Fruit fly (Drosophila melanogaster) whole organism, pupa: Measurements from ENCODE around the gene TkR99D.

Source experiments
- CG10348 ChIP-seq: fragments of 200-800 bp; sonication (Bioruptor generic); IDR thresholded peaks from 2 replicates; pipeline ENCODE4 v1.3.6; 2022; ENCODE audit warnings: missing biosample characterization, missing genetic modification characterization
- CG12605 ChIP-seq: fragments of 200-800 bp; sonication (Bioruptor generic); IDR thresholded peaks from 2 replicates; pipeline ENCODE4 v1.3.6; 2022; ENCODE audit warnings: missing biosample characterization, missing genetic modification characterization
- CG13204 ChIP-seq: fragments of 200-800 bp; sonication (Bioruptor generic); optimal IDR thresholded peaks from 2 replicates; lab custom pipeline; 2018; ENCODE audit warnings: missing biosample characterization, mild to moderate bottlenecking, missing genetic modification characterization, moderate library complexity
- CG14655 ChIP-seq: fragments of 200-800 bp; sonication (Bioruptor generic); optimal IDR thresholded peaks from 3 replicates; lab custom pipeline; 2017; ENCODE audit warnings: mild to moderate bottlenecking, missing biosample characterization, missing genetic modification reagents, missing genetic modification characterization
- CG15710 ChIP-seq: fragments of 200-800 bp; sonication (Bioruptor generic); optimal IDR thresholded peaks from 2 replicates; lab custom pipeline; 2018; ENCODE audit warnings: missing biosample characterization, mild to moderate bottlenecking, missing genetic modification characterization, moderate library complexity
- CG17806 ChIP-seq: fragments of 200-800 bp; sonication (Bioruptor generic); optimal IDR thresholded peaks from 2 replicates; lab custom pipeline; 2018; ENCODE audit warnings: missing biosample characterization, mild to moderate bottlenecking, missing genetic modification characterization, moderate library complexity
- CG32121 ChIP-seq: fragments of 200-800 bp; sonication (Bioruptor generic); IDR thresholded peaks from 2 replicates; pipeline ENCODE4 v1.3.6; 2022; ENCODE audit warnings: missing biosample characterization, missing genetic modification characterization
- CG34367 ChIP-seq: fragments of 200-800 bp; sonication (Bioruptor generic); optimal IDR thresholded peaks from 2 replicates; lab custom pipeline; 2018; ENCODE audit warnings: missing biosample characterization, mild to moderate bottlenecking, missing genetic modification characterization
- CG4496 ChIP-seq: fragments of 200-800 bp; sonication (Bioruptor generic); IDR thresholded peaks from 3 replicates; pipeline ENCODE4 v1.3.6; 2022; ENCODE audit warnings: missing biosample characterization, missing genetic modification characterization
- CG8159 ChIP-seq: fragments of 200-800 bp; sonication (Bioruptor generic); optimal IDR thresholded peaks from 3 replicates; lab custom pipeline; 2018; ENCODE audit warnings: missing biosample characterization, mild to moderate bottlenecking, missing genetic modification characterization, moderate library complexity
- CG8301 ChIP-seq: fragments of 200-800 bp; sonication (Bioruptor generic); optimal IDR thresholded peaks from 2 replicates; lab custom pipeline; 2018; ENCODE audit warnings: missing biosample characterization, mild to moderate bottlenecking, missing genetic modification characterization
- CG9948 ChIP-seq: fragments of 200-800 bp; sonication (Bioruptor generic); optimal IDR thresholded peaks from 2 replicates; lab custom pipeline; 2018; ENCODE audit warnings: missing biosample characterization, mild to moderate bottlenecking, missing genetic modification characterization, moderate library complexity
- D1 ChIP-seq: fragments of 200-800 bp; sonication (Bioruptor generic); optimal IDR thresholded peaks from 2 replicates; lab custom pipeline; 2018; ENCODE audit warnings: missing biosample characterization, mild to moderate bottlenecking, missing genetic modification characterization, moderate library complexity
- EcR ChIP-seq: fragments of 200-800 bp; sonication (Bioruptor generic); optimal IDR thresholded peaks from 3 replicates; lab custom pipeline; 2019; ENCODE audit warnings: missing biosample characterization, missing genetic modification characterization, mild to moderate bottlenecking, moderate library complexity, missing genetic modification reagents
- Ets98B ChIP-seq: fragments of 200-800 bp; sonication (Bioruptor generic); IDR thresholded peaks from 2 replicates; pipeline ENCODE4 v1.3.6; 2022; ENCODE audit warnings: missing biosample characterization, missing genetic modification characterization
- Pif1A ChIP-seq: fragments of 200-800 bp; sonication (Bioruptor generic); optimal IDR thresholded peaks from 3 replicates; lab custom pipeline; 2016; ENCODE audit warnings: missing biosample characterization, missing genetic modification characterization
- Pif1B ChIP-seq: fragments of 200-800 bp; sonication (Bioruptor generic); optimal IDR thresholded peaks from 3 replicates; lab custom pipeline; 2016; ENCODE audit warnings: missing biosample characterization, missing genetic modification characterization
- Snoo ChIP-seq: fragments of 200-800 bp; sonication (Bioruptor generic); optimal IDR thresholded peaks from 3 replicates; lab custom pipeline; 2017; ENCODE audit warnings: missing biosample characterization, mild to moderate bottlenecking, missing genetic modification characterization, inconsistent platforms
- fd96Ca ChIP-seq: fragments of 200-800 bp; sonication (Bioruptor generic); IDR thresholded peaks from 3 replicates; pipeline ENCODE4 v1.3.6; 2022; ENCODE audit warnings: missing biosample characterization, missing genetic modification characterization
- gl ChIP-seq: fragments of 200-800 bp; sonication (Bioruptor generic); optimal IDR thresholded peaks from 2 replicates; lab custom pipeline; 2018; ENCODE audit warnings: missing biosample characterization, mild to moderate bottlenecking, missing genetic modification characterization
- rn ChIP-seq: fragments of 200-800 bp; sonication (Bioruptor generic); IDR thresholded peaks from 2 replicates; pipeline ENCODE4 v1.3.6; 2022; ENCODE audit warnings: missing biosample characterization, missing genetic modification characterization

TkR99D gene

dm6 chr3R:29907601-29908175, 61.6 kb downstream of the TkR99D start, which contains the start of gene CG31036:
Gene CG31036, plus strand, starts transcription at chr3R:29908107.
- TF ChIP-seq CG8159 (tag; lab: Kevin White, UChicago): no peak
- TF ChIP-seq CG9948 (tag; lab: Kevin White, UChicago): no peak
- no peak for TF ChIP-seq gl (tag; lab: Kevin White, UChicago)
- TF ChIP-seq EcR (GFP tag; lab: Kevin White, UChicago): no peak
- no peak for TF ChIP-seq CG17806 (tag; lab: Kevin White, UChicago)
- TF ChIP-seq CG34367 (tag; lab: Kevin White, UChicago): no peak
- no peak for TF ChIP-seq Snoo
- TF ChIP-seq Pif1B (GFP tag; lab: Kevin White, UChicago): no peak
- TF ChIP-seq fd96Ca (GFP tag; lab: Robert Waterston, UW): no peak
- TF ChIP-seq CG13204 (GFP tag; lab: Kevin White, UChicago): no peak
- TF ChIP-seq CG12605 (GFP tag; lab: Robert Waterston, UW): no peak
- no peak for TF ChIP-seq rn (GFP tag; lab: Robert Waterston, UW)
- TF ChIP-seq CG10348 (GFP tag; lab: Robert Waterston, UW): no peak
- TF ChIP-seq CG32121 (GFP tag; lab: Robert Waterston, UW): no peak
- TF ChIP-seq D1 (tag; lab: Kevin White, UChicago): no peak
- no peak; the same call in 2 of the 3 replicates for TF ChIP-seq CG4496 (GFP tag; lab: Robert Waterston, UW)
- TF ChIP-seq, all 21 proteins: peak for 0

- TF ChIP-seq Snoo (no peak), CG34367 (tag; lab: Kevin White, UChicago) (no peak), CG14655 (GFP tag; lab: Kevin White, UChicago) (no peak), CG8159 (tag; lab: Kevin White, UChicago) (no peak), CG10348 (GFP tag; lab: Robert Waterston, UW) (no peak), Pif1A (GFP tag; lab: Kevin White, UChicago) (no peak), CG13204 (GFP tag; lab: Kevin White, UChicago) (no peak), rn (GFP tag; lab: Robert Waterston, UW) (no peak), CG9948 (tag; lab: Kevin White, UChicago) (no peak), CG8301 (tag; lab: Kevin White, UChicago) (no peak), Pif1B (GFP tag; lab: Kevin White, UChicago) (no peak), CG32121 (GFP tag; lab: Robert Waterston, UW) (no peak), D1 (tag; lab: Kevin White, UChicago) (no peak), EcR (GFP tag; lab: Kevin White, UChicago) (no peak), CG15710 (tag; lab: Kevin White, UChicago) (no peak), Ets98B (GFP tag; lab: Robert Waterston, UW) (no peak), fd96Ca (GFP tag; lab: Robert Waterston, UW) (no peak)
Observed at dm6 chr3R:29905164-29905563, 64.1 kb downstream of the TkR99D start, which contains the start of gene CG15515. Gene CG15515, plus strand, starts transcription at chr3R:29905464.

- TF ChIP-seq CG8159 (tag; lab: Kevin White, UChicago): no peak
- TF ChIP-seq CG12605 (GFP tag; lab: Robert Waterston, UW): no peak
- no peak for TF ChIP-seq rn (GFP tag; lab: Robert Waterston, UW)
- peak; percentile 80 for TF ChIP-seq D1 (tag; lab: Kevin White, UChicago)
- no peak for TF ChIP-seq CG34367 (tag; lab: Kevin White, UChicago)
- no peak for TF ChIP-seq gl (tag; lab: Kevin White, UChicago)
- no peak for TF ChIP-seq CG14655 (GFP tag; lab: Kevin White, UChicago)
Observed at dm6 chr3R:29903775-29904356, 65.4 kb downstream of the TkR99D start, which contains the start of gene CG15517. Gene CG15517, minus strand, starts transcription at chr3R:29903825.
